Fruit fly (Drosophila melanogaster): ENCODE data around the gene CG16853.

The CG16853 gene

dm6 chr2L:13521807-13522206 lies 20.3 kb upstream of the CG16853 start:
- TF ChIP-seq CG8301 (tag; optimal IDR thresholded peaks at IDR 0.05) (no peak), CG12605 (GFP tag; IDR thresholded peaks at IDR 0.05) (no peak)

dm6 chr2L:13527541-13527940 lies 14.5 kb upstream of the CG16853 start, which contains the start of gene CG33640:
Gene CG33640 (plus strand): TSS chr2L:13527841.
- no peak for TF ChIP-seq CG8301 (tag; optimal IDR thresholded peaks at IDR 0.05)
- TF ChIP-seq CG9948 (tag; optimal IDR thresholded peaks at IDR 0.05) = no peak
- TF ChIP-seq CG34367 (tag; optimal IDR thresholded peaks at IDR 0.05) = no peak

dm6 chr2L:13528742-13529141 lies 13.3 kb upstream of the CG16853 start, which contains the start of gene CG33641:
Gene CG33641 (plus strand): TSS chr2L:13529042.
- TF ChIP-seq Pif1A (GFP tag; optimal IDR thresholded peaks at IDR 0.05) = no peak
- no peak for TF ChIP-seq CG4496 (GFP tag; IDR thresholded peaks at IDR 0.05)
- TF ChIP-seq CG34367 (tag; optimal IDR thresholded peaks at IDR 0.05) = no peak
- TF ChIP-seq Ets98B (GFP tag; IDR thresholded peaks at IDR 0.05) = no peak
- no peak for TF ChIP-seq CG32121 (GFP tag; IDR thresholded peaks at IDR 0.05)
- no peak for TF ChIP-seq Pif1B (GFP tag; optimal IDR thresholded peaks at IDR 0.05)
- no peak for TF ChIP-seq CG15710 (tag; optimal IDR thresholded peaks at IDR 0.05)
- TF ChIP-seq CG17806 (tag; optimal IDR thresholded peaks at IDR 0.05) = no peak
- no peak for TF ChIP-seq rn (GFP tag; IDR thresholded peaks at IDR 0.05)
- no peak for TF ChIP-seq CG13204 (GFP tag; optimal IDR thresholded peaks at IDR 0.05)
- no peak for TF ChIP-seq CG10348 (GFP tag; IDR thresholded peaks at IDR 0.05)
- no peak for TF ChIP-seq EcR (GFP tag; optimal IDR thresholded peaks at IDR 0.05)
- TF ChIP-seq D1 (tag; optimal IDR thresholded peaks at IDR 0.05) = no peak
- no peak for TF ChIP-seq CG12605 (GFP tag; IDR thresholded peaks at IDR 0.05)
- no peak for TF ChIP-seq gl (tag; optimal IDR thresholded peaks at IDR 0.05)
- TF ChIP-seq CG8159 (tag; optimal IDR thresholded peaks at IDR 0.05) = no peak
- no peak for TF ChIP-seq CG8301 (tag; optimal IDR thresholded peaks at IDR 0.05)
- no peak for TF ChIP-seq CG9948 (tag; optimal IDR thresholded peaks at IDR 0.05)
- no peak for TF ChIP-seq fd96Ca (GFP tag; IDR thresholded peaks at IDR 0.05)

dm6 chr2L:13529675-13530074 lies 12.4 kb upstream of the CG16853 start, which contains the start of gene CG33642:
Gene CG33642 (plus strand): TSS chr2L:13529975.
- TF ChIP-seq CG12605 (GFP tag; IDR thresholded peaks at IDR 0.05) = no peak
- TF ChIP-seq rn (GFP tag; IDR thresholded peaks at IDR 0.05) = no peak
- TF ChIP-seq Ets98B (GFP tag; IDR thresholded peaks at IDR 0.05) = no peak
- TF ChIP-seq CG8159 (tag; optimal IDR thresholded peaks at IDR 0.05) = no peak
- no peak for TF ChIP-seq Snoo (tag; optimal IDR thresholded peaks at IDR 0.05)
- no peak for TF ChIP-seq CG34367 (tag; optimal IDR thresholded peaks at IDR 0.05)
- no peak for TF ChIP-seq CG9948 (tag; optimal IDR thresholded peaks at IDR 0.05)
- TF ChIP-seq CG14655 (GFP tag; optimal IDR thresholded peaks at IDR 0.05) = no peak
- TF ChIP-seq CG13204 (GFP tag; optimal IDR thresholded peaks at IDR 0.05) = no peak
- TF ChIP-seq CG17806 (tag; optimal IDR thresholded peaks at IDR 0.05) = no peak
- no peak for TF ChIP-seq Pif1B (GFP tag; optimal IDR thresholded peaks at IDR 0.05)
- TF ChIP-seq CG32121 (GFP tag; IDR thresholded peaks at IDR 0.05) = no peak
- TF ChIP-seq fd96Ca (GFP tag; IDR thresholded peaks at IDR 0.05) = no peak
- TF ChIP-seq CG8301 (tag; optimal IDR thresholded peaks at IDR 0.05) = no peak
- no peak for TF ChIP-seq gl (tag; optimal IDR thresholded peaks at IDR 0.05)
- TF ChIP-seq CG4496 (GFP tag; IDR thresholded peaks at IDR 0.05) = no peak
- no peak for TF ChIP-seq CG10348 (GFP tag; IDR thresholded peaks at IDR 0.05)
- no peak for TF ChIP-seq D1 (tag; optimal IDR thresholded peaks at IDR 0.05)
- TF ChIP-seq EcR (GFP tag; optimal IDR thresholded peaks at IDR 0.05) = no peak

dm6 chr2L:13530774-13531173 lies 11.3 kb upstream of the CG16853 start, which contains the start of gene CG33643:
Gene CG33643 (plus strand): TSS chr2L:13531074.
- TF ChIP-seq CG10348 (GFP tag; IDR thresholded peaks at IDR 0.05) (no peak), CG13204 (GFP tag; optimal IDR thresholded peaks at IDR 0.05) (no peak), Pif1A (GFP tag; optimal IDR thresholded peaks at IDR 0.05) (no peak), D1 (tag; optimal IDR thresholded peaks at IDR 0.05) (no peak), CG8301 (tag; optimal IDR thresholded peaks at IDR 0.05) (no peak), rn (GFP tag; IDR thresholded peaks at IDR 0.05) (no peak), CG9948 (tag; optimal IDR thresholded peaks at IDR 0.05) (no peak), CG32121 (GFP tag; IDR thresholded peaks at IDR 0.05) (no peak), CG4496 (GFP tag; IDR thresholded peaks at IDR 0.05) (no peak), CG14655 (GFP tag; optimal IDR thresholded peaks at IDR 0.05) (no peak), CG12605 (GFP tag; IDR thresholded peaks at IDR 0.05) (no peak), CG34367 (tag; optimal IDR thresholded peaks at IDR 0.05) (no peak), Pif1B (GFP tag; optimal IDR thresholded peaks at IDR 0.05) (no peak), fd96Ca (GFP tag; IDR thresholded peaks at IDR 0.05) (no peak)

dm6 chr2L:13531785-13532184 lies 10.3 kb upstream of the CG16853 start, which contains the start of gene CG33644:
Gene CG33644 (plus strand): TSS chr2L:13532085.
- TF ChIP-seq CG4496 (GFP tag; IDR thresholded peaks at IDR 0.05) (no peak), CG32121 (GFP tag; IDR thresholded peaks at IDR 0.05) (no peak), Pif1B (GFP tag; optimal IDR thresholded peaks at IDR 0.05) (no peak), CG17806 (tag; optimal IDR thresholded peaks at IDR 0.05) (no peak), CG13204 (GFP tag; optimal IDR thresholded peaks at IDR 0.05) (no peak), CG10348 (GFP tag; IDR thresholded peaks at IDR 0.05) (no peak), CG14655 (GFP tag; optimal IDR thresholded peaks at IDR 0.05) (no peak), CG15710 (tag; optimal IDR thresholded peaks at IDR 0.05) (no peak), CG8301 (tag; optimal IDR thresholded peaks at IDR 0.05) (no peak), CG12605 (GFP tag; IDR thresholded peaks at IDR 0.05) (no peak), CG9948 (tag; optimal IDR thresholded peaks at IDR 0.05) (no peak), Pif1A (GFP tag; optimal IDR thresholded peaks at IDR 0.05) (no peak), gl (tag; optimal IDR thresholded peaks at IDR 0.05) (no peak), CG34367 (tag; optimal IDR thresholded peaks at IDR 0.05) (no peak), Ets98B (GFP tag; IDR thresholded peaks at IDR 0.05) (no peak), EcR (GFP tag; optimal IDR thresholded peaks at IDR 0.05) (no peak), Snoo (tag; optimal IDR thresholded peaks at IDR 0.05) (no peak)
